Fruit fly (Drosophila melanogaster) whole organism, embryonic: ENCODE measurements around the gene Or82a.

Experiments used
- Awh ChIP-seq: fragments of 200-800 bp; sonication (Bioruptor generic); IDR thresholded peaks from 2 replicates; pipeline ENCODE4, ENCODE4 v1.3.6; 2022; ENCODE audit warnings: missing biosample characterization, missing genetic modification characterization
- B-H1 ChIP-seq: fragments of 200-800 bp; sonication (Bioruptor generic); IDR thresholded peaks from 3 replicates; pipeline ENCODE4 v1.3.6; 2022; ENCODE audit warnings: missing biosample characterization, missing genetic modification characterization
- B-H2 ChIP-seq: fragments of 200-800 bp; sonication (Bioruptor generic); optimal IDR thresholded peaks from 2 replicates; lab custom pipeline; 2018; ENCODE audit warnings: missing biosample characterization, mild to moderate bottlenecking, missing genetic modification characterization
- CG10274 ChIP-seq: fragments of 200-800 bp; sonication (Bioruptor generic); optimal IDR thresholded peaks from 3 replicates; lab custom pipeline; 2017; ENCODE audit warnings: missing biosample characterization, mild to moderate bottlenecking, missing genetic modification characterization
- CG10366 ChIP-seq: fragments of 200-800 bp; sonication (Bioruptor generic); IDR thresholded peaks from 2 replicates; pipeline ENCODE4 v1.3.6; 2022; ENCODE audit warnings: missing biosample characterization, missing genetic modification characterization
- CG10959 ChIP-seq: fragments of 200-800 bp; sonication (Bioruptor generic); IDR thresholded peaks from 2 replicates; pipeline ENCODE4 v1.3.6; 2022; ENCODE audit warnings: missing biosample characterization, missing genetic modification characterization
- CG11247 ChIP-seq: fragments of 200-800 bp; sonication (Bioruptor generic); IDR thresholded peaks from 2 replicates; pipeline ENCODE4 v1.3.6; 2022; ENCODE audit warnings: missing biosample characterization, missing genetic modification characterization
- CG12104 ChIP-seq: fragments of 200-800 bp; sonication (Bioruptor generic); optimal IDR thresholded peaks from 3 replicates; lab custom pipeline; 2016; ENCODE audit warnings: missing biosample characterization, missing genetic modification characterization
- CG12942 ChIP-seq: fragments of 200-800 bp; sonication (Bioruptor generic); optimal IDR thresholded peaks from 3 replicates; lab custom pipeline; 2016; ENCODE audit warnings: missing biosample characterization, missing genetic modification characterization
- CG13296 ChIP-seq: fragments of 200-800 bp; sonication (Bioruptor generic); optimal IDR thresholded peaks from 3 replicates; lab custom pipeline; 2018; ENCODE audit warnings: missing biosample characterization, mild to moderate bottlenecking, missing genetic modification characterization
- CG15073 ChIP-seq: fragments of 200-800 bp; sonication (Bioruptor generic); optimal IDR thresholded peaks from 2 replicates; lab custom pipeline; 2016; ENCODE audit warnings: missing biosample characterization, missing genetic modification characterization
- CG15479 ChIP-seq: fragments of 200-800 bp; sonication (Bioruptor generic); optimal IDR thresholded peaks from 3 replicates; lab custom pipeline; 2019; ENCODE audit warnings: missing biosample characterization, mild to moderate bottlenecking, missing genetic modification characterization, moderate library complexity
- CG16813 ChIP-seq: fragments of 200-800 bp; sonication (Bioruptor generic); IDR thresholded peaks from 3 replicates; pipeline ENCODE4 v1.3.6; 2022; ENCODE audit warnings: missing biosample characterization, missing genetic modification characterization; ENCODE audit not compliant: partially characterized antibody
- CG16815 ChIP-seq: fragments of 200-800 bp; sonication (Bioruptor generic); optimal IDR thresholded peaks from 3 replicates; lab custom pipeline; 2017; ENCODE audit warnings: missing biosample characterization, mild to moderate bottlenecking, missing genetic modification characterization
- CG17359 ChIP-seq: fragments of 200-800 bp; sonication (Bioruptor generic); optimal IDR thresholded peaks from 3 replicates; lab custom pipeline; 2018; ENCODE audit warnings: missing biosample characterization, mild to moderate bottlenecking, missing genetic modification characterization, moderate library complexity
- CG17361 ChIP-seq: fragments of 200-800 bp; sonication (Bioruptor generic); IDR thresholded peaks from 3 replicates; pipeline ENCODE4 v1.3.6; 2022; ENCODE audit warnings: missing biosample characterization, missing genetic modification characterization
- CG31365 ChIP-seq: fragments of 200-800 bp; sonication (Bioruptor generic); optimal IDR thresholded peaks from 2 replicates; lab custom pipeline; 2018; ENCODE audit warnings: missing biosample characterization, mild to moderate bottlenecking, missing genetic modification characterization
- CG32532 ChIP-seq: fragments of 200-800 bp; sonication (Bioruptor generic); IDR thresholded peaks from 2 replicates; pipeline ENCODE4 v1.3.6; 2022; ENCODE audit warnings: missing biosample characterization, missing genetic modification characterization
- CG6813 ChIP-seq: fragments of 200-800 bp; sonication (Bioruptor generic); optimal IDR thresholded peaks from 2 replicates; lab custom pipeline; 2017; ENCODE audit warnings: missing biosample characterization, missing genetic modification characterization, mild to moderate bottlenecking, moderate library complexity, missing genetic modification reagents
- CG9817 ChIP-seq: fragments of 200-800 bp; sonication (Bioruptor generic); optimal IDR thresholded peaks from 2 replicates; lab custom pipeline; 2018; ENCODE audit warnings: missing biosample characterization, mild to moderate bottlenecking, missing genetic modification characterization, moderate library complexity
- Deaf1 ChIP-seq: fragments of 200-800 bp; optimal IDR thresholded peaks from 3 replicates; lab custom pipeline; 2019; ENCODE audit warnings: missing biosample characterization, mild to moderate bottlenecking, missing genetic modification characterization, moderate library complexity
- Eip74EF ChIP-seq, 2 experiments: fragments of 200-800 bp in 1 of 2; fragments of >200 bp in 1 of 2; sonication (Bioruptor generic) in 1 of 2; optimal IDR thresholded peaks; 2 replicates each; lab custom pipeline; 2017 to 2019; ENCODE audit warnings: missing biosample characterization in 2 of 2, missing genetic modification characterization in 2 of 2, mild to moderate bottlenecking in 1 of 2, moderate library complexity in 1 of 2
- Fer2 ChIP-seq: fragments of 200-800 bp; sonication (Bioruptor generic); optimal IDR thresholded peaks from 2 replicates; lab custom pipeline; 2018; ENCODE audit warnings: missing biosample characterization, mild to moderate bottlenecking, missing genetic modification characterization, moderate library complexity
- GATAe ChIP-seq: fragments of 200-800 bp; sonication (Bioruptor generic); conservative IDR thresholded peaks from 2 replicates; pipeline ENCODE4 v1.3.6; 2022; ENCODE audit warnings: missing biosample characterization, missing genetic modification characterization
- HLH3B ChIP-seq: fragments of 200-800 bp; sonication (Bioruptor generic); IDR thresholded peaks from 2 replicates; pipeline ENCODE4 v1.3.6; 2022; ENCODE audit warnings: missing biosample characterization, missing genetic modification characterization
- HLHmδ ChIP-seq: fragments of 200-800 bp; sonication (Bioruptor generic); optimal IDR thresholded peaks from 2 replicates; lab custom pipeline; 2018; ENCODE audit warnings: missing biosample characterization, mild to moderate bottlenecking, missing genetic modification characterization, moderate library complexity
- Hr78 ChIP-seq, 2 experiments: fragments of 200-800 bp in 1 of 2; fragments of >200 bp in 1 of 2; sonication (Bioruptor generic) in 1 of 2; optimal IDR thresholded peaks; 2 replicates each; lab custom pipeline; 2017 to 2019; ENCODE audit warnings: missing biosample characterization in 2 of 2, missing genetic modification characterization in 2 of 2, mild to moderate bottlenecking in 1 of 2, moderate library complexity in 1 of 2
- Jarid2 ChIP-seq: fragments of 200-800 bp; sonication (Bioruptor generic); optimal IDR thresholded peaks from 3 replicates; lab custom pipeline; 2017; ENCODE audit warnings: mild to moderate bottlenecking, missing biosample characterization, missing genetic modification reagents, missing genetic modification characterization
- Lim3 ChIP-seq: fragments of 200-800 bp; sonication (Bioruptor generic); IDR thresholded peaks from 2 replicates; pipeline ENCODE4 v1.3.6; 2022; ENCODE audit warnings: missing biosample characterization, missing genetic modification characterization
- Med ChIP-seq: fragments of 200-800 bp; sonication (Bioruptor generic); peaks from one replicate; lab custom pipeline; 2016; ENCODE audit warnings: missing biosample characterization, missing genetic modification characterization, mild to moderate bottlenecking, inconsistent platforms, moderate library complexity
- Nf-YC ChIP-seq: fragments of 200-800 bp; optimal IDR thresholded peaks from 3 replicates; lab custom pipeline; 2019; ENCODE audit warnings: missing biosample characterization, mild to moderate bottlenecking, missing genetic modification characterization, moderate library complexity
- Oaz ChIP-seq: fragments of 200-800 bp; sonication (Bioruptor generic); IDR thresholded peaks from 2 replicates; pipeline ENCODE4 v1.3.6; 2022; ENCODE audit warnings: missing biosample characterization, missing genetic modification characterization
- YL-1 ChIP-seq: fragments of 200-800 bp; sonication (Bioruptor generic); optimal IDR thresholded peaks from 3 replicates; lab custom pipeline; 2017; ENCODE audit warnings: missing biosample characterization, mild to moderate bottlenecking, missing genetic modification characterization
- abd-A ChIP-seq: fragments of 200-800 bp; sonication (Bioruptor generic); optimal IDR thresholded peaks from 3 replicates; lab custom pipeline; 2019; ENCODE audit warnings: missing biosample characterization, mild to moderate bottlenecking, missing genetic modification characterization, moderate library complexity
- az2 ChIP-seq: fragments of 200-800 bp; sonication (Bioruptor generic); optimal IDR thresholded peaks from 3 replicates; lab custom pipeline; 2016; ENCODE audit warnings: missing biosample characterization, missing genetic modification characterization
- cato ChIP-seq: fragments of 200-800 bp; sonication (Bioruptor generic); optimal IDR thresholded peaks from 2 replicates; lab custom pipeline; 2016; ENCODE audit warnings: missing biosample characterization, missing genetic modification characterization, borderline replicate concordance
- dmrt99B ChIP-seq: fragments of 200-800 bp; sonication (Bioruptor generic); optimal IDR thresholded peaks from 2 replicates; lab custom pipeline; 2018; ENCODE audit warnings: missing biosample characterization, mild to moderate bottlenecking, missing genetic modification characterization, moderate library complexity
- fd3F ChIP-seq: fragments of 200-800 bp; sonication (Bioruptor generic); optimal IDR thresholded peaks from 2 replicates; lab custom pipeline; 2018; ENCODE audit warnings: missing biosample characterization, mild to moderate bottlenecking, missing genetic modification characterization, moderate library complexity
- gem ChIP-seq: fragments of 200-800 bp; sonication (Bioruptor generic); optimal IDR thresholded peaks from 2 replicates; lab custom pipeline; 2019; ENCODE audit warnings: missing biosample characterization, mild to moderate bottlenecking, missing genetic modification characterization, moderate library complexity
- h ChIP-seq: fragments of >200 bp; optimal IDR thresholded peaks from 2 replicates; lab custom pipeline; 2017
- her ChIP-seq: fragments of 200-800 bp; sonication (Bioruptor generic); optimal IDR thresholded peaks from 2 replicates; lab custom pipeline; 2016; ENCODE audit warnings: missing biosample characterization, missing genetic modification characterization
- ind ChIP-seq: fragments of 200-800 bp; sonication (Bioruptor generic); optimal IDR thresholded peaks from 3 replicates; lab custom pipeline; 2016; ENCODE audit warnings: missing biosample characterization, missing genetic modification characterization
- mld ChIP-seq: fragments of 200-800 bp; sonication (Bioruptor generic); IDR thresholded peaks from 3 replicates; pipeline ENCODE4 v1.3.6; 2022; ENCODE audit warnings: missing biosample characterization, missing genetic modification characterization; ENCODE audit not compliant: partially characterized antibody
- pb ChIP-seq: fragments of 200-800 bp; sonication (Bioruptor generic); optimal IDR thresholded peaks from 3 replicates; lab custom pipeline; 2016; ENCODE audit warnings: missing biosample characterization, missing genetic modification characterization
- peb ChIP-seq: fragments of 200-800 bp; sonication (Bioruptor generic); IDR thresholded peaks from 2 replicates; pipeline ENCODE4 v1.3.6; 2022; ENCODE audit warnings: missing biosample characterization, missing genetic modification characterization
- pfk ChIP-seq: fragments of 200-800 bp; sonication (Bioruptor generic); optimal IDR thresholded peaks from 2 replicates; lab custom pipeline; 2018; ENCODE audit warnings: missing biosample characterization, mild to moderate bottlenecking, missing genetic modification characterization, moderate library complexity
- ranshi ChIP-seq: fragments of 200-800 bp; sonication (Bioruptor generic); IDR thresholded peaks from 2 replicates; pipeline ENCODE4 v1.3.6; 2022; ENCODE audit warnings: missing biosample characterization, missing genetic modification characterization
- trh ChIP-seq: fragments of 200-800 bp; sonication (Bioruptor generic); optimal IDR thresholded peaks from 2 replicates; lab custom pipeline; 2016; ENCODE audit warnings: missing biosample characterization, missing genetic modification characterization
- ttk ChIP-seq: fragments of 200-800 bp; sonication (Bioruptor generic); IDR thresholded peaks from 2 replicates; pipeline ENCODE4 v2.1.2; 2022; ENCODE audit warnings: missing biosample characterization, missing genetic modification characterization
- unc-4 ChIP-seq: fragments of 200-800 bp; sonication (Bioruptor generic); IDR thresholded peaks from 2 replicates; pipeline ENCODE4 v1.3.6; 2022; ENCODE audit warnings: missing biosample characterization, missing genetic modification characterization; ENCODE audit not compliant: partially characterized antibody

Gene Or82a

DNA sequence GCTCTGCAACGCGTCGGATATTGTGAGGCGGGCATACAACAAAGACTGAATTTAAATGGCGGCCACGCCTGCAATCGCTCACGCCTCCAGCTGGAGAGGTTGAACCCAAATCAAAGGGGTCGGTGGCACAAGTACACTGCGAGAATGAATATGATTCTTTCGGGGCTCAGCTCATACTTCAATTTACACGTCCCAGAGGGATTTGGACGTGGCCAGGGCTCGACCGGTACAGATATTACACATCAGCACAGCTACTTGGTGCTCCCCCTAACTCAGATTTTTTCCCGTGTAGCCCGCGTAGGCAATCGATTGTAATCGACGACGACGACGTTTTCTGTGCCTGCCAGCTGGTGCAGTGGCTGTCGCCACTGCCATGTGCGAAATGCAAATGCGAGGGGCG lies 42.7 kb upstream of the Or82a start (continued):
- TF ChIP-seq CG10366 (GFP tag; lab: Robert Waterston, UW) (peak; percentile 91), peb (GFP tag; lab: Robert Waterston, UW) (peak; percentile 69; the same call in 1 of the 2 replicates), CG31365 (peak; percentile 31), CG12104 (GFP tag; lab: Kevin White, UChicago) (peak; percentile 20), HLHmδ (GFP tag; lab: Kevin White, UChicago) (no peak), Eip74EF (GFP tag; optimal IDR thresholded peaks at IDR 0.05; lab: Kevin White, UChicago) (peak in 1 of 2 experiments; percentile 53), ind (GFP tag; lab: Kevin White, UChicago) (peak; percentile 88), CG32532 (GFP tag; lab: Robert Waterston, UW) (peak; percentile 79), h (no peak), Fer2 (tag; lab: Kevin White, UChicago) (no peak), CG16815 (peak; percentile 42), CG10274 (GFP tag; lab: Kevin White, UChicago) (peak; percentile 37), B-H1 (GFP tag; lab: Robert Waterston, UW) (peak; percentile 85), Hr78 (GFP tag; optimal IDR thresholded peaks at IDR 0.05; lab: Kevin White, UChicago) (peak in 1 of 2 experiments; percentile 78), CG6813 (GFP tag; lab: Kevin White, UChicago) (peak; percentile 63), az2 (GFP tag; lab: Kevin White, UChicago) (peak; percentile 71), GATAe (GFP tag; lab: Robert Waterston, UW) (peak; percentile 33; the same call in 1 of the 2 replicates), Lim3 (GFP tag; lab: Robert Waterston, UW) (peak; percentile 53; the same call in 1 of the 2 replicates), CG15073 (GFP tag; lab: Kevin White, UChicago) (peak; percentile 10), Nf-YC (tag; lab: Kevin White, UChicago) (peak; percentile 27), CG12942 (GFP tag; lab: Kevin White, UChicago) (peak; percentile 71), her (GFP tag; lab: Kevin White, UChicago) (peak; percentile 70), fd3F (peak; percentile 54), mld (GFP tag; lab: Robert Waterston, UW) (no peak), CG16813 (GFP tag; lab: Robert Waterston, UW) (no peak), CG17359 (tag; lab: Kevin White, UChicago) (peak; percentile 87), CG13296 (GFP tag; lab: Kevin White, UChicago) (peak; percentile 52), unc-4 (GFP tag; lab: Robert Waterston, UW) (no peak), CG11247 (GFP tag; lab: Robert Waterston, UW) (peak; percentile 83), B-H2 (no peak), trh (GFP tag; lab: Kevin White, UChicago) (peak; percentile 1), Oaz (GFP tag; lab: Robert Waterston, UW) (peak; percentile 71), pb (GFP tag; lab: Kevin White, UChicago) (peak; percentile 76), Awh (peak; percentile 90), Jarid2 (GFP tag; lab: Kevin White, UChicago) (no peak), YL-1 (GFP tag; lab: Kevin White, UChicago) (no peak), Med (GFP tag; lab: Kevin White, UChicago) (peak; percentile 98), CG10959 (peak; percentile 74), pfk (no peak), ttk (peak; percentile 94), ranshi (GFP tag; lab: Robert Waterston, UW) (peak; percentile 90), CG15479 (GFP tag; lab: Kevin White, UChicago) (no peak), HLH3B (GFP tag; lab: Robert Waterston, UW) (peak; percentile 91), cato (GFP tag; lab: Kevin White, UChicago) (peak; percentile 47), CG17361 (GFP tag; lab: Robert Waterston, UW) (peak; percentile 68; the same call in 1 of the 3 replicates), CG9817 (tag; lab: Kevin White, UChicago) (peak; percentile 70), Deaf1 (tag; lab: Kevin White, UChicago) (peak; percentile 9), gem (tag; lab: Kevin White, UChicago) (peak; percentile 78), abd-A (no peak), dmrt99B (peak; percentile 91)
